Worm (Caenorhabditis elegans) whole organism, young adult: ENCODE data around the gene Y46G5A.8.
A peak's percentile ranks its signal among the peaks of the same experiment; 100 is the strongest.
"Not testable (repeated sequence)": the region's sequence is repeated elsewhere in the genome, so short reads cannot be mapped to it uniquely, and the experiment has no call there.

Experiments
- B0035.1 ChIP-seq: sonication (generic microtip); optimal IDR thresholded peaks from 2 replicates; lab custom pipeline; 2016; ENCODE audit warnings: missing genetic modification characterization, mild to moderate bottlenecking, missing compliant biosample characterization, missing genotype, missing genetic modification reagents
- D2030.7 ChIP-seq: fragments of 200-800 bp; sonication (Bioruptor generic); IDR thresholded peaks from 2 replicates; pipeline ENCODE4 v1.3.6; 2022; ENCODE audit warnings: missing genetic modification reagents, missing genetic modification characterization, missing compliant biosample characterization
- F39B2.1 ChIP-seq: fragments of 200-800 bp; sonication (Bioruptor generic); IDR thresholded peaks from 2 replicates; pipeline ENCODE4 v1.3.6; 2022; ENCODE audit warnings: missing genetic modification reagents, missing genetic modification characterization, missing compliant biosample characterization
- F49E8.2 ChIP-seq: sonication (generic microtip); optimal IDR thresholded peaks from 3 replicates; lab custom pipeline; 2017; ENCODE audit warnings: missing genetic modification characterization, mild to moderate bottlenecking, missing compliant biosample characterization, antibody characterized with exemption, moderate library complexity; ENCODE audit not compliant: insufficient read depth
- K11D2.4 ChIP-seq: fragments of 200-800 bp; sonication (Bioruptor generic); IDR thresholded peaks from 2 replicates; pipeline ENCODE4 v1.3.6; 2022; ENCODE audit warnings: missing genetic modification reagents, missing genetic modification characterization, missing compliant biosample characterization
- Y79H2A.3 ChIP-seq: fragments of 200-800 bp; sonication (Bioruptor generic); conservative IDR thresholded peaks from 2 replicates; pipeline ENCODE4 v1.3.6; 2022; ENCODE audit warnings: missing genetic modification reagents, missing genetic modification characterization, missing compliant biosample characterization
- Y95B8A.8 ChIP-seq: fragments of 200-800 bp; sonication (Bioruptor generic); IDR thresholded peaks from 2 replicates; pipeline ENCODE4 v1.3.6; 2022; ENCODE audit warnings: missing genetic modification reagents, missing genetic modification characterization, missing compliant biosample characterization
- athp-1 ChIP-seq: sonication (generic microtip); optimal IDR thresholded peaks from 2 replicates; lab custom pipeline; 2017; ENCODE audit warnings: mild to moderate bottlenecking, missing genetic modification characterization, missing compliant biosample characterization
- bed-1 ChIP-seq: fragments of 200-800 bp; sonication (Bioruptor generic); IDR thresholded peaks from 2 replicates; pipeline ENCODE4 v1.3.6; 2022; ENCODE audit warnings: missing genetic modification reagents, missing genetic modification characterization, missing compliant biosample characterization
- ceh-79 ChIP-seq: sonication (generic microtip); optimal IDR thresholded peaks from 2 replicates; lab custom pipeline; 2017; ENCODE audit warnings: mild to moderate bottlenecking, missing genetic modification characterization, missing compliant biosample characterization
- egl-44 ChIP-seq: fragments of 200-800 bp; sonication (Bioruptor generic); IDR thresholded peaks from 2 replicates; pipeline ENCODE4 v1.3.6; 2022; ENCODE audit warnings: missing genetic modification reagents, missing genetic modification characterization, missing compliant biosample characterization
- ekl-4 ChIP-seq: fragments of 200-800 bp; sonication (Bioruptor generic); IDR thresholded peaks from 2 replicates; pipeline ENCODE4 v1.3.6; 2022; ENCODE audit warnings: missing genetic modification reagents, missing genetic modification characterization, missing compliant biosample characterization
- ets-4 ChIP-seq: fragments of 200-800 bp; sonication (Bioruptor generic); optimal IDR thresholded peaks from 2 replicates; lab custom pipeline; 2018; ENCODE audit warnings: mild to moderate bottlenecking, missing genetic modification characterization, missing compliant biosample characterization
- hmg-20 ChIP-seq: fragments of 200-800 bp; sonication (Bioruptor generic); IDR thresholded peaks from 2 replicates; pipeline ENCODE4 v1.3.6; 2022; ENCODE audit warnings: missing genetic modification reagents, missing genetic modification characterization, missing compliant biosample characterization
- hrde-1 ChIP-seq: sonication (generic microtip); optimal IDR thresholded peaks from 2 replicates; lab custom pipeline; 2016; ENCODE audit warnings: missing genetic modification characterization, mild to moderate bottlenecking, missing compliant biosample characterization, moderate library complexity, missing genotype, missing genetic modification reagents, borderline replicate concordance
- hsf-1 ChIP-seq: fragments of 200-800 bp; sonication (Bioruptor generic); IDR thresholded peaks from 2 replicates; pipeline ENCODE4 v1.3.6; 2022; ENCODE audit warnings: missing genetic modification reagents, missing genetic modification characterization, missing compliant biosample characterization
- lin-26 ChIP-seq: fragments of 200-800 bp; sonication (Bioruptor generic); IDR thresholded peaks from 2 replicates; pipeline ENCODE4 v1.3.6; 2022; ENCODE audit warnings: missing genetic modification reagents, missing genetic modification characterization, missing compliant biosample characterization
- lin-35 ChIP-seq, 3 experiments: fragments of 150-350 bp in 2 of 3; sonication (generic microtip) in 1 of 3; optimal IDR thresholded peaks; 2 replicates each; lab custom pipeline; 2014 to 2018; ENCODE audit warnings: missing biosample characterization in 3 of 3, missing genetic modification characterization in 3 of 3, missing genetic modification reagents in 3 of 3
- lir-1 ChIP-seq: fragments of 200-800 bp; sonication (Bioruptor generic); conservative IDR thresholded peaks from 2 replicates; pipeline ENCODE4 v1.3.6; 2022; ENCODE audit warnings: missing genetic modification reagents, missing genetic modification characterization, missing compliant biosample characterization
- lsl-1 ChIP-seq: fragments of 200-800 bp; sonication (Bioruptor generic); optimal IDR thresholded peaks from 2 replicates; lab custom pipeline; 2018; ENCODE audit warnings: mild to moderate bottlenecking, missing genetic modification characterization, moderate library complexity, missing compliant biosample characterization
- madf-10 ChIP-seq: sonication (generic microtip); optimal IDR thresholded peaks from 2 replicates; lab custom pipeline; 2016; ENCODE audit warnings: mild to moderate bottlenecking, missing genetic modification characterization, missing compliant biosample characterization
- madf-8 ChIP-seq: fragments of 200-800 bp; sonication (Bioruptor generic); conservative IDR thresholded peaks from 2 replicates; pipeline ENCODE4 v1.3.6; 2022; ENCODE audit warnings: missing genetic modification reagents, missing genetic modification characterization, missing compliant biosample characterization
- nfyb-1 ChIP-seq: fragments of 200-800 bp; sonication (Bioruptor generic); IDR thresholded peaks from 2 replicates; pipeline ENCODE4 v1.3.6; 2022; ENCODE audit warnings: missing genetic modification reagents, missing genetic modification characterization, missing compliant biosample characterization
- nhr-120 ChIP-seq: fragments of 200-800 bp; sonication (Bioruptor generic); IDR thresholded peaks from 2 replicates; pipeline ENCODE4 v1.3.6; 2022; ENCODE audit warnings: missing genetic modification characterization, missing compliant biosample characterization
- nhr-179 ChIP-seq: sonication (generic microtip); optimal IDR thresholded peaks from 2 replicates; lab custom pipeline; 2016; ENCODE audit warnings: mild to moderate bottlenecking, missing genetic modification characterization, missing compliant biosample characterization
- nhr-27 ChIP-seq: fragments of 200-800 bp; sonication (Bioruptor generic); optimal IDR thresholded peaks from 2 replicates; lab custom pipeline; 2018; ENCODE audit warnings: mild to moderate bottlenecking, missing genetic modification characterization, moderate library complexity, missing compliant biosample characterization
- nhr-80 ChIP-seq: sonication (generic microtip); optimal IDR thresholded peaks from 2 replicates; lab custom pipeline; 2016; ENCODE audit warnings: missing genetic modification characterization, missing compliant biosample characterization
- rcor-1 ChIP-seq: fragments of 200-800 bp; sonication (Bioruptor generic); IDR thresholded peaks from 2 replicates; pipeline ENCODE4 v1.3.6; 2022; ENCODE audit warnings: missing genetic modification reagents, missing genetic modification characterization, missing compliant biosample characterization
- repo-1 ChIP-seq: sonication (generic microtip); optimal IDR thresholded peaks from 2 replicates; lab custom pipeline; 2017; ENCODE audit warnings: mild to moderate bottlenecking, missing genetic modification characterization, missing compliant biosample characterization
- snpc-4 ChIP-seq, 5 experiments: fragments of 150-350 bp in 1 of 5; sonication (generic microtip) in 4 of 5; optimal IDR thresholded peaks; 2 replicates each; lab custom pipeline; 2014 to 2018; ENCODE audit warnings: missing genetic modification characterization in 5 of 5, missing biosample characterization in 3 of 5, antibody characterized with exemption in 2 of 5, mild to moderate bottlenecking in 2 of 5, missing compliant biosample characterization in 2 of 5, missing genotype in 2 of 5, moderate library complexity in 2 of 5, missing genetic modification reagents in 1 of 5
- tbx-9 ChIP-seq: sonication (generic microtip); optimal IDR thresholded peaks from 2 replicates; lab custom pipeline; 2016; ENCODE audit warnings: borderline replicate concordance, missing genetic modification characterization, inconsistent platforms, missing compliant biosample characterization
- tlf-1 ChIP-seq: fragments of 200-800 bp; sonication (Bioruptor generic); optimal IDR thresholded peaks from 2 replicates; lab custom pipeline; 2018; ENCODE audit warnings: mild to moderate bottlenecking, missing genetic modification characterization, missing compliant biosample characterization

The Y46G5A.8 gene

ce11 chrII:12739306-12739705 is 16.8 kb upstream of the Y46G5A.8 start (continued):
- TF ChIP-seq tbx-9 (tag; lab: Kevin White, UChicago): no peak
- TF ChIP-seq B0035.1 (tag; lab: Kevin White, UChicago): no peak
- TF ChIP-seq madf-10 (tag; lab: Kevin White, UChicago): no peak
- TF ChIP-seq nhr-27 (tag; lab: Kevin White, UChicago): no peak
- peak; percentile 37 for TF ChIP-seq hrde-1 (tag; lab: Kevin White, UChicago)
- TF ChIP-seq repo-1 (tag; lab: Kevin White, UChicago): no peak
- peak; percentile 78 for TF ChIP-seq rcor-1 (GFP tag; lab: Robert Waterston, UW)
- TF ChIP-seq tlf-1 (GFP tag; lab: Kevin White, UChicago): peak; percentile 77
- TF ChIP-seq ceh-79 (tag; lab: Kevin White, UChicago): no peak
- no peak for TF ChIP-seq K11D2.4 (GFP tag; lab: Robert Waterston, UW)
- TF ChIP-seq lir-1 (GFP tag; lab: Robert Waterston, UW): 0 out of 2 replicates have a peak, but pooled peaks have one; percentile 49
- TF ChIP-seq ekl-4 (GFP tag; lab: Robert Waterston, UW): peak; percentile 61
- no peak for TF ChIP-seq egl-44
- TF ChIP-seq snpc-4 (GFP tag; optimal IDR thresholded peaks at IDR 0.05; lab: Kevin White, UChicago): no peak
- TF ChIP-seq snpc-4 (tag; optimal IDR thresholded peaks at IDR 0.05; lab: Kevin White, UChicago): peak in 2 of 4 experiments; percentile 22 to 55
- TF ChIP-seq hsf-1 (GFP tag; lab: Robert Waterston, UW): peak; percentile 97
- peak; percentile 68 for TF ChIP-seq athp-1

- peak; percentile 64; the same call in 1 of the 2 replicates for TF ChIP-seq lin-26 (GFP tag; lab: Robert Waterston, UW)
- TF ChIP-seq bed-1 (GFP tag; lab: Robert Waterston, UW): 0 out of 2 replicates have a peak, but pooled peaks have one; percentile 75
- TF ChIP-seq rcor-1 (GFP tag; lab: Robert Waterston, UW): peak; percentile 61; the same call in 1 of the 2 replicates
- 0 out of 2 replicates have a peak, but pooled peaks have one; percentile 83 for TF ChIP-seq nhr-120 (GFP tag; lab: Robert Waterston, UW)
Observed at ce11 chrII:12749720-12750119, 6.4 kb upstream of the Y46G5A.8 start.

ce11 chrII:12753725-12754124 is 2.4 kb upstream of the Y46G5A.8 start, which contains the start of gene Y46G5A.39:
TSS of gene Y46G5A.39 (minus strand) at chrII:12753825.
- TF ChIP-seq nhr-80; Y95B8A.8 (GFP tag; lab: Robert Waterston, UW); ets-4: not testable (repeated sequence)

- TF ChIP-seq K11D2.4 (GFP tag; lab: Robert Waterston, UW) (no peak), nhr-179 (tag; lab: Kevin White, UChicago) (no peak), F39B2.1 (GFP tag; lab: Robert Waterston, UW) (no peak), madf-8 (no peak), D2030.7 (no peak), repo-1 (tag; lab: Kevin White, UChicago) (no peak), lsl-1 (no peak), hmg-20 (GFP tag; lab: Robert Waterston, UW) (no peak), nfyb-1 (GFP tag; lab: Robert Waterston, UW) (no peak), F49E8.2 (no peak), lin-35 (GFP tag; optimal IDR thresholded peaks at IDR 0.05; lab: Kevin White, UChicago) (no peak), Y79H2A.3 (no peak), tbx-9 (tag; lab: Kevin White, UChicago) (no peak)
Observed at ce11 chrII:12760497-12760896, 4.4 kb downstream of the Y46G5A.8 start, which contains the start of gene cnp-2. TSS of gene cnp-2 (plus strand) at chrII:12760797.
